Worm (Caenorhabditis elegans) whole organism, L1 larva: ENCODE measurements around the gene M28.8.

ENCODE experiments used
- lin-15B ChIP-seq: fragments of 150-350 bp; sonication (generic microtip); optimal IDR thresholded peaks from 3 replicates; lab custom pipeline; 2014; ENCODE audit warnings: missing biosample characterization, missing genetic modification characterization
- nhr-11 ChIP-seq: fragments of 150-350 bp; optimal IDR thresholded peaks from 2 replicates; lab custom pipeline; 2014; ENCODE audit warnings: missing biosample characterization, missing genetic modification characterization
- nhr-84 ChIP-seq: sonication (generic microtip); optimal IDR thresholded peaks from 2 replicates; lab custom pipeline; 2017; ENCODE audit warnings: missing biosample characterization, missing genetic modification characterization
- swsn-7 ChIP-seq: sonication (generic microtip); optimal IDR thresholded peaks from 2 replicates; lab custom pipeline; 2016; ENCODE audit warnings: missing genetic modification characterization, missing compliant biosample characterization

DNA sequence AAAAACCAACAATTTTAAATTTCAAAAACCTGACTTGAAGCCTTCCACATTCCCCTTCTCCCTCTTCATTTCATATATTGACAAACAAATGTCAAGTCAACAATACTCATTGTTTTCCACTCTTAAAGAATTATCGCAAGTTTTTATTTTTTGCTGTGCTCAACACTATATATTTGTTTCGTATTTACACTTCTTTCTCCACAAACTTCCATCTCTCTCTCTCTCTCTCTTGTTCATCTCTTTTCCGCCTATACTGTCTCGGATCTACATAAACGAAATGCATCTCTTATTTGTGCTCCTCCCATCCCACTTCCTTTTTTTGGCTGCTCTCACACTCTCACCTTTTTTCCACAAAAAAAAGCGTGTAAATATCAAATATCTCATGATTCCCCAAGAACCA lies 15.3 kb upstream of the M28.8 start, which contains the start of gene C14A4.12:
- no peak for TF ChIP-seq swsn-7
- TF ChIP-seq nhr-84 (tag; lab: Kevin White, UChicago) = no peak
- TF ChIP-seq nhr-11 (tag; lab: Kevin White, UChicago) = no peak
- TF ChIP-seq lin-15B = no peak
